Fruit fly (Drosophila melanogaster) whole organism, embryonic: Measurements from ENCODE around the gene CG7304.

ENCODE experiments used
- Abd-B ChIP-seq: fragments of 200-800 bp; sonication (Bioruptor generic); optimal IDR thresholded peaks from 2 replicates; lab custom pipeline; 2018; ENCODE audit warnings: missing biosample characterization, mild to moderate bottlenecking, missing genetic modification characterization, moderate library complexity
- Adf1 ChIP-seq: fragments of 200-800 bp; sonication (Bioruptor generic); IDR thresholded peaks from 2 replicates; pipeline ENCODE4 v1.3.6; 2022; ENCODE audit warnings: missing biosample characterization, missing genetic modification characterization
- Asciz ChIP-seq: fragments of 200-800 bp; sonication (Bioruptor generic); optimal IDR thresholded peaks from 2 replicates; lab custom pipeline; 2017; ENCODE audit warnings: missing biosample characterization, mild to moderate bottlenecking, missing genetic modification characterization, missing genetic modification reagents
- Bgb ChIP-seq: fragments of 200-800 bp; sonication (Bioruptor generic); IDR thresholded peaks from 2 replicates; pipeline ENCODE4 v1.3.6; 2022; ENCODE audit warnings: missing biosample characterization, missing genetic modification characterization; ENCODE audit not compliant: partially characterized antibody
- Blimp-1 ChIP-seq: fragments of 200-800 bp; sonication (Bioruptor generic); optimal IDR thresholded peaks from 3 replicates; lab custom pipeline; 2018; ENCODE audit warnings: missing biosample characterization, missing genetic modification characterization, mild to moderate bottlenecking, moderate library complexity, missing genetic modification reagents
- CG10321 ChIP-seq: fragments of 200-800 bp; sonication (Bioruptor generic); IDR thresholded peaks from 2 replicates; pipeline ENCODE4 v1.3.6; 2022; ENCODE audit warnings: missing biosample characterization, missing genetic modification characterization
- CG10431 ChIP-seq: fragments of 200-800 bp; sonication (Bioruptor generic); optimal IDR thresholded peaks from 3 replicates; lab custom pipeline; 2018; ENCODE audit warnings: missing biosample characterization, mild to moderate bottlenecking, missing genetic modification characterization
- CG10654 ChIP-seq: fragments of 200-800 bp; sonication (Bioruptor generic); optimal IDR thresholded peaks from 2 replicates; lab custom pipeline; 2016; ENCODE audit warnings: missing biosample characterization, missing genetic modification characterization
- CG12391 ChIP-seq: fragments of 200-800 bp; sonication (Bioruptor generic); optimal IDR thresholded peaks from 3 replicates; lab custom pipeline; 2018; ENCODE audit warnings: missing biosample characterization, mild to moderate bottlenecking, missing genetic modification characterization, moderate library complexity
- CG12744 ChIP-seq: fragments of 200-800 bp; sonication (Bioruptor generic); optimal IDR thresholded peaks from 2 replicates; lab custom pipeline; 2016; ENCODE audit warnings: missing biosample characterization, missing genetic modification characterization
- CG14014 ChIP-seq: fragments of 200-800 bp; sonication (Bioruptor generic); IDR thresholded peaks from 2 replicates; pipeline ENCODE4 v1.3.6; 2022; ENCODE audit warnings: missing biosample characterization, missing genetic modification characterization
- CG14710 ChIP-seq: fragments of 200-800 bp; sonication (Bioruptor generic); optimal IDR thresholded peaks from 3 replicates; lab custom pipeline; 2019; ENCODE audit warnings: missing biosample characterization, mild to moderate bottlenecking, missing genetic modification characterization, moderate library complexity
- CG15269 ChIP-seq: fragments of 200-800 bp; sonication (Bioruptor generic); optimal IDR thresholded peaks from 2 replicates; lab custom pipeline; 2018; ENCODE audit warnings: missing biosample characterization, mild to moderate bottlenecking, missing genetic modification characterization, moderate library complexity
- CG1603 ChIP-seq: fragments of 200-800 bp; sonication (Bioruptor generic); optimal IDR thresholded peaks from 2 replicates; lab custom pipeline; 2019; ENCODE audit warnings: missing biosample characterization, mild to moderate bottlenecking, missing genetic modification characterization, moderate library complexity
- CG17359 ChIP-seq: fragments of 200-800 bp; sonication (Bioruptor generic); optimal IDR thresholded peaks from 3 replicates; lab custom pipeline; 2018; ENCODE audit warnings: missing biosample characterization, mild to moderate bottlenecking, missing genetic modification characterization, moderate library complexity
- CG2120 ChIP-seq: fragments of 200-800 bp; sonication (Bioruptor generic); optimal IDR thresholded peaks from 3 replicates; lab custom pipeline; 2016; ENCODE audit warnings: missing biosample characterization, missing genetic modification characterization
- CG2678 ChIP-seq: fragments of 200-800 bp; sonication (Bioruptor generic); optimal IDR thresholded peaks from 3 replicates; lab custom pipeline; 2019; ENCODE audit warnings: missing biosample characterization, mild to moderate bottlenecking, missing genetic modification characterization, moderate library complexity
- CG2712 ChIP-seq: fragments of 200-800 bp; optimal IDR thresholded peaks from 3 replicates; lab custom pipeline; 2019; ENCODE audit warnings: missing biosample characterization, mild to moderate bottlenecking, missing genetic modification characterization, moderate library complexity
- CG31441 ChIP-seq: fragments of 200-800 bp; sonication (Bioruptor generic); IDR thresholded peaks from 2 replicates; pipeline ENCODE4 v1.3.6; 2022; ENCODE audit warnings: missing biosample characterization, missing genetic modification characterization
- CG32772 ChIP-seq: fragments of 200-800 bp; sonication (Bioruptor generic); IDR thresholded peaks from 2 replicates; pipeline ENCODE4 v1.3.6; 2022; ENCODE audit warnings: missing biosample characterization, missing genetic modification characterization
- CG34224 ChIP-seq: fragments of 200-800 bp; sonication (Bioruptor generic); IDR thresholded peaks from 3 replicates; pipeline ENCODE4 v1.3.6; 2022; ENCODE audit warnings: missing biosample characterization, missing genetic modification characterization; ENCODE audit not compliant: partially characterized antibody
- CG34422 ChIP-seq: fragments of 200-800 bp; sonication (Bioruptor generic); IDR thresholded peaks from 3 replicates; pipeline ENCODE4 v1.3.6; 2022; ENCODE audit warnings: missing biosample characterization, missing genetic modification characterization
- CG3726 ChIP-seq: fragments of 200-800 bp; sonication (Bioruptor generic); IDR thresholded peaks from 3 replicates; pipeline ENCODE4, ENCODE4 v1.3.6; 2022; ENCODE audit warnings: missing biosample characterization, missing genetic modification characterization
- CG3838 ChIP-seq: fragments of 200-800 bp; sonication (Bioruptor generic); optimal IDR thresholded peaks from 3 replicates; lab custom pipeline; 2016; ENCODE audit warnings: missing biosample characterization, missing genetic modification characterization
- CG42726 ChIP-seq: fragments of 200-800 bp; sonication (Bioruptor generic); IDR thresholded peaks from 2 replicates; pipeline ENCODE4 v1.3.6; 2022; ENCODE audit warnings: missing biosample characterization, missing genetic modification characterization; ENCODE audit not compliant: partially characterized antibody
- CG4820 ChIP-seq: fragments of 200-800 bp; sonication (Bioruptor generic); optimal IDR thresholded peaks from 3 replicates; lab custom pipeline; 2016; ENCODE audit warnings: missing biosample characterization, missing genetic modification characterization
- CG5953 ChIP-seq: fragments of 200-800 bp; sonication (Bioruptor generic); IDR thresholded peaks from 2 replicates; pipeline ENCODE4 v1.3.6; 2022; ENCODE audit warnings: missing biosample characterization, missing genetic modification characterization
- CG7556 ChIP-seq: fragments of 200-800 bp; sonication (Bioruptor generic); optimal IDR thresholded peaks from 2 replicates; lab custom pipeline; 2017; ENCODE audit warnings: missing biosample characterization, mild to moderate bottlenecking, missing genetic modification characterization
- HHEX ChIP-seq: fragments of 200-800 bp; sonication (Bioruptor generic); optimal IDR thresholded peaks from 3 replicates; lab custom pipeline; 2017; ENCODE audit warnings: missing biosample characterization, mild to moderate bottlenecking, missing genetic modification characterization, missing genetic modification reagents
- Hr51 ChIP-seq, 2 experiments: fragments of 200-800 bp; sonication (Bioruptor generic); optimal IDR thresholded peaks; 2 replicates in 1 of 2; 3 replicates in 1 of 2; lab custom pipeline; 2016 to 2018; ENCODE audit warnings: missing biosample characterization in 2 of 2, missing genetic modification characterization in 2 of 2, mild to moderate bottlenecking in 1 of 2, moderate library complexity in 1 of 2
- Kr ChIP-seq: fragments of 200-800 bp; sonication (Bioruptor generic); optimal IDR thresholded peaks from 2 replicates; lab custom pipeline; 2017; ENCODE audit warnings: missing biosample characterization, mild to moderate bottlenecking, missing genetic modification characterization
- Med ChIP-seq: fragments of 200-800 bp; sonication (Bioruptor generic); peaks from one replicate; lab custom pipeline; 2016; ENCODE audit warnings: missing biosample characterization, missing genetic modification characterization, mild to moderate bottlenecking, inconsistent platforms, moderate library complexity
- Scr ChIP-seq: fragments of 200-800 bp; sonication (Bioruptor generic); IDR thresholded peaks from 2 replicates; pipeline ENCODE4 v1.3.6; 2022; ENCODE audit warnings: missing biosample characterization, missing genetic modification characterization; ENCODE audit not compliant: partially characterized antibody
- Sin3A ChIP-seq: fragments of >200 bp; optimal IDR thresholded peaks from 2 replicates; lab custom pipeline; 2018
- Sox102F ChIP-seq: fragments of 200-800 bp; sonication (Bioruptor generic); optimal IDR thresholded peaks from 2 replicates; lab custom pipeline; 2018; ENCODE audit warnings: missing biosample characterization, mild to moderate bottlenecking, missing genetic modification characterization, moderate library complexity
- Ssrp ChIP-seq: fragments of 200-800 bp; sonication (Bioruptor generic); optimal IDR thresholded peaks from 2 replicates; lab custom pipeline; 2018; ENCODE audit warnings: missing biosample characterization, mild to moderate bottlenecking, missing genetic modification characterization, moderate library complexity
- Stat92E ChIP-seq, 3 experiments: fragments of >200 bp in 2 of 3; fragments of 200-800 bp in 1 of 3; sonication (Bioruptor generic) in 1 of 3; optimal IDR thresholded peaks; 2 replicates each; lab custom pipeline; 2017 to 2019; ENCODE audit warnings: missing biosample characterization in 3 of 3, missing genetic modification characterization in 3 of 3, mild to moderate bottlenecking in 1 of 3, moderate library complexity in 1 of 3
- Xrp1 ChIP-seq: fragments of 200-800 bp; sonication (Bioruptor generic); IDR thresholded peaks from 2 replicates; pipeline ENCODE4 v1.3.6; 2022; ENCODE audit warnings: missing biosample characterization, missing genetic modification characterization
- ash1 ChIP-seq: fragments of 200-800 bp; sonication (Bioruptor generic); optimal IDR thresholded peaks from 2 replicates; lab custom pipeline; 2018; ENCODE audit warnings: missing biosample characterization, mild to moderate bottlenecking, missing genetic modification characterization
- ato ChIP-seq: fragments of 200-800 bp; sonication (Bioruptor generic); IDR thresholded peaks from 2 replicates; pipeline ENCODE4 v1.3.6; 2022; ENCODE audit warnings: missing biosample characterization, missing genetic modification characterization; ENCODE audit not compliant: partially characterized antibody
- az2 ChIP-seq: fragments of 200-800 bp; sonication (Bioruptor generic); optimal IDR thresholded peaks from 3 replicates; lab custom pipeline; 2016; ENCODE audit warnings: missing biosample characterization, missing genetic modification characterization
- bsh ChIP-seq, 2 experiments: fragments of 200-800 bp; sonication (Bioruptor generic); optimal IDR thresholded peaks; 2 replicates each; lab custom pipeline; 2017 to 2018; ENCODE audit warnings: mild to moderate bottlenecking in 2 of 2, missing biosample characterization in 2 of 2, missing genetic modification characterization in 2 of 2, moderate library complexity in 1 of 2
- eve ChIP-seq, 2 experiments: fragments of >200 bp; optimal IDR thresholded peaks; 2 replicates each; lab custom pipeline; 2017; ENCODE audit warnings: missing biosample characterization in 2 of 2, missing genetic modification characterization in 2 of 2
- ind ChIP-seq: fragments of 200-800 bp; sonication (Bioruptor generic); optimal IDR thresholded peaks from 3 replicates; lab custom pipeline; 2016; ENCODE audit warnings: missing biosample characterization, missing genetic modification characterization
- jigr1 ChIP-seq: fragments of 200-800 bp; sonication (Bioruptor generic); IDR thresholded peaks from 3 replicates; pipeline ENCODE4 v1.3.6; 2022; ENCODE audit warnings: missing biosample characterization, missing genetic modification characterization
- klu ChIP-seq: fragments of 200-800 bp; sonication (Bioruptor generic); IDR thresholded peaks from 2 replicates; pipeline ENCODE4 v1.3.6; 2022; ENCODE audit warnings: missing biosample characterization, missing genetic modification characterization
- nerfin-1 ChIP-seq: fragments of 200-800 bp; sonication (Bioruptor generic); optimal IDR thresholded peaks from 3 replicates; lab custom pipeline; 2019; ENCODE audit warnings: missing biosample characterization, mild to moderate bottlenecking, missing genetic modification characterization, moderate library complexity
- pum ChIP-seq: fragments of 200-800 bp; sonication (Bioruptor generic); optimal IDR thresholded peaks from 2 replicates; lab custom pipeline; 2016; ENCODE audit warnings: missing biosample characterization, missing genetic modification characterization
- row ChIP-seq: fragments of 200-800 bp; sonication (Bioruptor generic); IDR thresholded peaks from 3 replicates; pipeline ENCODE4 v1.3.6; 2022; ENCODE audit warnings: missing biosample characterization, missing genetic modification characterization
- sens ChIP-seq: fragments of 200-800 bp; sonication (Bioruptor generic); peaks from one replicate; lab custom pipeline; 2016; ENCODE audit warnings: missing biosample characterization, missing genetic modification characterization
- ssp ChIP-seq: fragments of 200-800 bp; sonication (Bioruptor generic); IDR thresholded peaks from 2 replicates; pipeline ENCODE4 v1.3.6; 2022; ENCODE audit warnings: missing biosample characterization, missing genetic modification characterization
- zfh1 ChIP-seq: fragments of 200-800 bp; sonication (Bioruptor generic); IDR thresholded peaks from 3 replicates; pipeline ENCODE4 v1.3.6; 2022; ENCODE audit warnings: missing biosample characterization, missing genetic modification characterization

CG7304 gene

dm6 chr3L:15677662-15678061, 1.9 kb upstream of the CG7304 start (continued):
- TF ChIP-seq CG7556 (GFP tag; lab: Kevin White, UChicago) = peak; percentile 8
- peak; percentile 9 for TF ChIP-seq CG12391 (tag; lab: Kevin White, UChicago)
- TF ChIP-seq Adf1 (GFP tag; lab: Robert Waterston, UW) = no peak
- TF ChIP-seq CG2712 (tag; lab: Kevin White, UChicago) = no peak
- TF ChIP-seq Hr51 (GFP tag; optimal IDR thresholded peaks at IDR 0.05; lab: Kevin White, UChicago) = peak in 1 of 2 experiments; percentile 10
- TF ChIP-seq bsh (GFP tag; optimal IDR thresholded peaks at IDR 0.05; lab: Kevin White, UChicago) = peak in 1 of 2 experiments; percentile 33
- peak; percentile 12 for TF ChIP-seq CG15269
- TF ChIP-seq ssp (GFP tag; lab: Robert Waterston, UW) = no peak
- TF ChIP-seq az2 (GFP tag; lab: Kevin White, UChicago) = peak; percentile 4
- TF ChIP-seq CG10654 (GFP tag; lab: Kevin White, UChicago) = no peak
- TF ChIP-seq CG12744 (GFP tag; lab: Kevin White, UChicago) = no peak
- peak; percentile 18 for TF ChIP-seq CG2120
- TF ChIP-seq pum (GFP tag; lab: Kevin White, UChicago) = no peak
- no peak for TF ChIP-seq Sin3A (lab: Kevin White, UChicago)
- no peak for TF ChIP-seq Stat92E (GFP tag; optimal IDR thresholded peaks at IDR 0.05; lab: Kevin White, UChicago)
- TF ChIP-seq ind (GFP tag; lab: Kevin White, UChicago) = peak; percentile 6
- peak; percentile 22 for TF ChIP-seq CG1603 (tag; lab: Kevin White, UChicago)
- TF ChIP-seq CG31441 = 0 out of 2 replicates have a peak, but pooled peaks have one; percentile 12
- peak; percentile 33 for TF ChIP-seq CG2678
- 0 out of 2 replicates have a peak, but pooled peaks have one; percentile 5 for TF ChIP-seq CG10321 (GFP tag; lab: Robert Waterston, UW)
- no peak for TF ChIP-seq jigr1 (GFP tag; lab: Robert Waterston, UW)
- TF ChIP-seq sens (GFP tag; lab: Kevin White, UChicago) = peak; percentile 70
- TF ChIP-seq CG32772 (GFP tag; lab: Robert Waterston, UW) = no peak
- peak; percentile 25 for TF ChIP-seq Blimp-1
- no peak for TF ChIP-seq CG34224 (GFP tag; lab: Robert Waterston, UW)
- no peak for TF ChIP-seq Asciz (GFP tag; lab: Kevin White, UChicago)
- TF ChIP-seq Ssrp = peak; percentile 22
- peak; percentile 46; the same call in 2 of the 3 replicates for TF ChIP-seq row (GFP tag; lab: Robert Waterston, UW)
- TF ChIP-seq HHEX = no peak
- 0 out of 3 replicates have a peak, but pooled peaks have one; percentile 1 for TF ChIP-seq zfh1 (GFP tag; lab: Robert Waterston, UW)
- TF ChIP-seq ato = no peak
- TF ChIP-seq CG4820 (GFP tag; lab: Kevin White, UChicago) = peak; percentile 7
- TF ChIP-seq CG14014 (GFP tag; lab: Robert Waterston, UW) = 0 out of 2 replicates have a peak, but pooled peaks have one; percentile 34
- no peak for TF ChIP-seq Scr
- peak; percentile 6 for TF ChIP-seq CG14710
- TF ChIP-seq Xrp1 (GFP tag; lab: Robert Waterston, UW) = 0 out of 2 replicates have a peak, but pooled peaks have one; percentile 21
- peak; percentile 32 for TF ChIP-seq Sox102F (GFP tag; lab: Kevin White, UChicago)
- TF ChIP-seq Med = peak; percentile 37
- TF ChIP-seq CG17359 (tag; lab: Kevin White, UChicago) = peak; percentile 30
- no peak for TF ChIP-seq CG3838

dm6 chr3L:15678284-15678683, 1.2 kb upstream of the CG7304 start:
- TF ChIP-seq CG10431 (GFP tag; lab: Kevin White, UChicago) (peak; percentile 86), CG5953 (no peak), Bgb (GFP tag; lab: Robert Waterston, UW) (peak; percentile 67; the same call in 1 of the 2 replicates), CG3726 (GFP tag; lab: Robert Waterston, UW) (0 out of 3 replicates have a peak, but pooled peaks have one; percentile 24), nerfin-1 (peak; percentile 100), Kr (peak; percentile 53), Abd-B (GFP tag; lab: Kevin White, UChicago) (no peak), eve (GFP tag; optimal IDR thresholded peaks at IDR 0.05; lab: Kevin White, UChicago) (no peak), klu (GFP tag; lab: Robert Waterston, UW) (no peak), CG34422 (GFP tag; lab: Robert Waterston, UW) (no peak), CG42726 (peak; percentile 78; the same call in 1 of the 2 replicates), ash1 (GFP tag; lab: Kevin White, UChicago) (no peak)
